Fruit fly (Drosophila melanogaster) ovary, adult (tissue): ENCODE data around the gene Krn.

Experiments
- CG17801 ChIP-seq: fragments of 200-800 bp; optimal IDR thresholded peaks from 2 replicates; lab custom pipeline; 2019; ENCODE audit warnings: missing biosample characterization, mild to moderate bottlenecking, missing genetic modification characterization, moderate library complexity; ENCODE audit not compliant: partially characterized antibody

Krn gene

DNA sequence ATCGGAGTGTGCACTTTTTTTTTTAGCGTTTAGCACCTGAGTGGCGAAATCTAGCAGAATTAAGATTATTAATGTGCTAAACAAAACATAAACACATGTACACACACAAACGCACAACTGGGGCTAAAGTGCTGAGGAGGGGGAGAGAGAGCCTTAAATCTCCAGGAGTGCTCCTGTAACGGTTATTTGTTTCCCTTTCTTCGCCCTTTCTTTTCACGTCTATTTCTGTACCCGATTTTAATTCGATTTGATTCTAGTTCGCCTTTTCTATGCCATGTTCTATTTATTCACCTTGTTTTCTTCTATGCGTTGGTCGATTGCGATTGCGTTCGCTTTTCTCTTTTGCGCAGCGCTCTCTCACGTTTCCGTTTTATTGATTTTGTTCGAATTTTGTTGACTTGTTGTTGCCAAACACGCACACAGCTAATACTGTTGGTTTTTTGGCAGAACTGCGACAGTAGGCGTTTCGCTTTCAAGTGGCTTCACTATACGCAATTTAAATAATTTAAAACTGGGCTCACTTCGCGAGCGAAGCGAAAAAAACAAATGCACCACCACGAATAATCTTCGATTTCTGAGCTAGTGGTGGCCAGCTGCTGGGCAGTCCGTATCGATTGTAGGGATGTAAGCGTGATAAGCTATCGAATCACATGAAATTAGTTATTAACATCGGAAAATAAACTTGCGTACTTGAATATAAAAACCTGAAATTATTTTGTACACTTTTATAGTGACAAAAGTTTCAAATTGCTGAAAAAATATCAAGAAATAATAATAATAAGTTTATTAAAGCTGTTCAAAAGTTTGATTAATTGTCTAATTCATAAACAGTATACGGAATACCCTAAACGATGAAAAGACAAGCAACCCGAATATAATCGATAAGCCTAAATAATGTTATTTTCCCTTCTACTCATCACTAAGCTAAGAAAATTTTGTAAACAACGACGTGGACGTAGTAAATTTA, at the start of gene Krn, which contains the start of the genes Ndfip and CG7484:
Krn (minus strand) TSS at position 580 of the 967 bp plus-strand sequence.
Ndfip (minus strand) TSS at position 580 of the 967 bp plus-strand sequence.
CG7484 (plus strand) TSS at position 917 of the 967 bp plus-strand sequence.
- peak; percentile 93 for TF ChIP-seq CG17801 (GFP tag; lab: Kevin White, UChicago)

DNA sequence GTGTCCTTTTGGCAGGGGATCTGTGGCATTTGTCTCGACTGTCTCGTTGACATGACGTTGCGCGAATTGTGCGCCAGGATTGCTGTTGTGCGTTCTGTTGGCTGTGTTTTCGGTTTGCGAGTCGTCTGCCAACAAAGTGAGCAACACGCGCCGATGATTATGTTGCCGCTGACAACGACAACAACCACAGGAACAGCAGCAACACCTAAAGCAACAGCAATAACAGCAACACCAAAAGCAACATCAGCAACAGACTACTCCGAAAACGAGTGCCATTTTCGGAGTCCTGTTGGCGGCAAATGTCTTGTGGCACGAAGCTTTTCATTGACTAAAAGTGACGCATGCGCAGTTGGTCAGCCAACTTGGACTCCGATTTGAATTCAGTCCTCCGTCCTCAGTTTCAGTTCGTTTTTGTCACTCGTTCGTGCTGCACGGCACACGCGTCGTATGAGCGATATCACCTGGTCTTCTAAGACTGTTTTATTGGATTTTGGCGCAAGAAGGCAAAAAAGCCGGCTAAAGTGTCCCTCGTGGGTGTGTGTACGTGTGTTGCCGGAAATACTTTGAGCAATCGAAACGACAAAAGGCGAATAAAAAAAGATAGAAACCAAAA, 35.6 kb upstream of the Krn start, which contains the start of gene Ccn:
Ccn (plus strand) TSS at position 437 of the 613 bp plus-strand sequence.
- no peak for TF ChIP-seq CG17801 (GFP tag; lab: Kevin White, UChicago)

DNA sequence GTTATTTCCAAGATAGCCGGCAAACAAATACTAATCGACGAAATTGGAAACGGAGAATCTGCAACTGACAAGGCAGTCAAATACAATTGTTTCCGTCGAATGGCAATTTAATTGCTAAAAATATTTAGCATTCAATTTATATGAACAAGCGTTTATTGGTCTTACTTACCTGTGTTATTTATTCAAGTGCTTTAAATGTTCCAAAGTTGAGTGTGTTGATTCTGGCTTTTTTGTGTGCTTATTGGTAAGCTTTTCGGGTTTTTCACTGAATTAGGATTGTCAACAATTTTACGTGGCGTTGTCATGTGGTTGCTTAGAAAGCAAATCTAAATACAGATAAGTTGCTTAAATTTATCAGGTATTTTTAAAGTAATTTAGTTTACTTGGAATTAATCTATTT, 17.7 kb upstream of the Krn start:
- TF ChIP-seq CG17801 (GFP tag; lab: Kevin White, UChicago): no peak

DNA sequence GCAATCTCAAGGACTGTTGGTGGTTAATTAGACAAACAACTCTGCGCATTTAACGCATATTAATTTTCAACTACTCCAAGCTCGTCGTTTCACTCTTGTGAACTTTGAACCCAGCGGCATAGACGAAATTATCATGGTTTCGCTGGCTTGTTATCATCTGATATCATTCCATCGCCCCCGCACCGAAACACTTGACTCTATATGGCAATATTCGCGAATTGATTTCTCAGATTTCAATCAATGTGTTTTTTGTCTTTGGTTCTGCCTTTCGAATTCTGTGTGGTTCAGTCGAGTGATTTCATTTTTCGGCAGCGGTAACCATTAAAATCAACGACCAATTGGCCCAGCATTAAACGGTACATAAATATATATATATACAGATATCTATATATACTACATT, 17.2 kb upstream of the Krn start, which contains the start of gene CG34251:
CG34251 (plus strand) TSS at position 301 of the 400 bp plus-strand sequence.
- TF ChIP-seq CG17801 (GFP tag; lab: Kevin White, UChicago): no peak

DNA sequence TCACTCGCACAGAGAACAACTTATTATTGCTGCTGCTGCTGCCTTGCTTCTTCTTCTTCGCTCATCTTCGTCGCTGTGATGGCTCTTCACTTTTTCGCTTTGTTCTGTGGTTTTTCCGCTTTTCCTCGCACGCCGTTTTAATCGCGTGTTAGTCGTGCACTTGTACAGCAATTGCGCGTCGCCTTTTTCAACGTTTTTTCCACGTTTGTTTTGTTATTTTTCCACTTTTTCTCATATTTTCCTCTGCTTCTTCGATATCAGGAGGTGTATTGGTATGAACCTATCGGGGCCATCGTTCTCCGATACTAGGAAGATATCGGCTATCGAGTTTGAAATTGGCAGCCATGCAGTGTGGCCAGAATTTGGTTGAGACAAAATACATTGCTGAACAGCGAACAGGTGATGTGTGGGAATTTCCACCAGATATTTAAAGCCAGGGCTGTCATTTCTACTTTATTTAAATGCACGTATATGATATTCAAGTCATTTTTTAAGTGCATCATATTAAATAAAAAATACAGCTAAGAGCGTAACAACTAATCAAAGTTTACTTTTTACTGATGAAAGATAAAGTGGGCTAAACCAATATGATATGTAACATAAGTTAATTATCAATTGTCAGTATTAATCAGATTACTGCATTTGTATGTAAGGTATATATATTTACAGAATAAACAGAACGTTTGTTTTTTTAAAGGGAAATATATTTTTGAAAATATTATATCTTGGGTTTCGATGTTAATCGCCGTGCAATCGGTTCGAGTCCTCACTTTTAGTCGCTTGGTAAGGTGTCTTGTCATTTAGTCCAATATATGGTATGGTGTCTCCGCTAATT, 15.1 kb upstream of the Krn start, which contains the start of gene Crtc:
Crtc (minus strand) TSS at position 290 of the 835 bp plus-strand sequence.
- TF ChIP-seq CG17801 (GFP tag; lab: Kevin White, UChicago): peak; percentile 63

DNA sequence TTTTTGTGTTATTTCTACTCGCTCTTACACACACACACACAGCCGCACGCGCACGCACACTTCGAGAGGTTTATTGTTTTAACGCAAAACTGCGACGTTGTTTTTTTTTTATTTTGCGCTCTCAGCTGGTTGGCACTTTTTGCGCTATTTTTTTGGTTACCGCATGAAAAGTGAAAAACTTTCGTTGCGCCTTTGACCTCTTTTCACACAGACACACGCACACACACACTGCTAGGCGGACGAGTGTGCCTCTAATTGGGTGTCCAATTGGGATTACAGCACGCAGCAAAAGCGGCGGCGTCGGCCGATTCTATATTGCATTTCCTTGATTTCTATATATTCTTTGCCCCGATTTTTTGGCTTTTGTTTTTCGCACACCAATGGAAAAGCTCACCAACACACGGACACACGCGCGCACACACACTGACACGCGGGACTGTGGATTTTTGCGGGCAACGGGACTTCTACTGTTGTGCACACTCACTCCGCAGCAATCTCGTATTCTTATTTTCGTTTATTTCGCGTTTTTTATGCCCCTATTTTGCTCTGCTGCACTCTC, 14.4 kb upstream of the Krn start:
- TF ChIP-seq CG17801 (GFP tag; lab: Kevin White, UChicago): no peak

DNA sequence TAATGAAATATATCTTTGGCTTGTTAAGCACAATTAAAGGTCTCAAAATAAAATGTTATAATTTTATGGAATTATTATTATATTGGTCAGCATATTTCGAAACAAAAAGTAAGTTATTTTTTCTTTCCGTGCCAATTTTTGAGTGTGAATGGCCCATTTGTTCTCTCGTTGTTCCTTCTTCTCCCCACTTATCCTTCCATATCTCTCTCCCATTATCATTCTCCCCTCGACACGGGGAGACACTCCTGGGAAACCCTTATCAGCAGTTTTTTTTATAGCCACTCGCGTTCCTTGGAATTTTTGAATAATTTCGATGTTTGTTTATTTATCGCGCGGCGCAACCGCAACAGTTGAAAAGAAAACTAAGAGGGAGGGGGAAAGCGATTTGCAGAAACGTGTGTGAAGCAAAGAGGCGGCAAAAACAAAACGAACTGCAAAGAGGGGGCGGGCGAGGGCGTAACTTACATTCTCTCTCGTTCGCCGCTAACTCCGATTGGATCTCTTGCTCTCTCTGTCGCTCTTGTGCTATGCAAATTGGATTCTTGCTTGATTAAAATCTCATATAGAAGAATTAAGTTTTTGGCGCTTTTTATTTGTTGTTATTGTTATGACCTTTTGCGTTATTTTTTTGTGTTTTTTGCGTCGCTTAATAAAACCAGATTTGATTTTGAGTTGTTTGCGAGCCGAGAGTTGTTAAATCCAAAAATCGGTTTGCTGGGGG, 13.7 kb upstream of the Krn start:
- TF ChIP-seq CG17801 (GFP tag; lab: Kevin White, UChicago): no peak

DNA sequence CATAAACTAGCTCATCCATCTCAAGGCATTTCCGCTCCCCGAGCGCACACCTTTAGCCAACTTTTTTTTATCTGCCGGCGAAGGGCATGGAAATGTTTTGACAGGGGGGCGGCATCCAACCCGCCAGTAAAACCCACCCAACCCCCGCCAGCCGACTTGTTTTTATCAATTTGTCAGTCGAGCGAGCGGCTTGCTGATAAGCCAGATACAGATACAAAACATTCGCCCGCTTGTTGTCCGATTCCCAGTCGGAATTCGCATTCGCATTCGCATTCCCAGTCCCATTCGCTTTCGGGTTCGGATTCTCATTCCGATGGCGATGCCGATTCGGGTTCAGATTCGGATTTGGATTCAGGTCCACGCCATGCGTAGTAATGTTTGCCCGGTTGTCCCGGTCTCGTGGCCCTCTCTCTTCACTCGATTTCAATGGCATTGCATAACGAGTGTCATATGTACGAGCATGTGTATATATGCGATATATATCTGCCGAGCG, 11.1 kb upstream of the Krn start:
- TF ChIP-seq CG17801 (GFP tag; lab: Kevin White, UChicago): no peak

DNA sequence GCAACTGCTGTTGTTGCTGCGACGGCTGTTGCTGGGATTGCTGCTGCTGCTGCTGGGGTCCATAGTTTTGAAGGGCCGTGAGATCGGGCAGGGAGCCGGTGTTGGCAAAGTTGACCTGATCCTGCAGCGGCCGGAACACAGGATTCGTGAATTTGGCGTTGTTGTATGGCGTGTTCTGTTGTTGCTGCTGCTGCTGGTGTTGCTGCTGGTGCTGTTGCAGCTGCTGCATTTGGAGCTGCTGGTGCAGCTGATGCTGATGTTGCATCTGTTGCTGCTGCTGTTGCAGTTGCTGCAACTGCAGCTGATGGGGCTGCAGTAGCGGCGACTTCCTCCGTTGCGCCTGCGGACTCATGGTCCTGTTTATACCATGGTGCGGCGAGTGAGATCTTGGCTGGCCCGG, 9.6 kb upstream of the Krn start:
- no peak for TF ChIP-seq CG17801 (GFP tag; lab: Kevin White, UChicago)

DNA sequence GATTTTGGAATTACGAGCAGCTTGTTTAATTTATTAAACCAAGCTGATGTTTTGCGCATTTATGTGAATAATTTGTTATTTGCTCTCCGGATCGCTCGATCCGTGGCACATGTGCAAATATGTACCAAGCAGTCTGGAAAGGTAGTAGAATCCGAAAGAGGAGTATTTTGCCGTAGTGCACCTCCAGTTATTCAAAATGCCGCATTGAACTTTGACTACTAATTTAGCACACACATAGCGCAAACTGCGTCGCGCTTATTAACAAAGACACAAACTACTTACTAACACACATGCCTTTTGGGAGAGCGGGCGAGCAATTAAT, 5.1 kb upstream of the Krn start:
- TF ChIP-seq CG17801 (GFP tag; lab: Kevin White, UChicago): no peak

DNA sequence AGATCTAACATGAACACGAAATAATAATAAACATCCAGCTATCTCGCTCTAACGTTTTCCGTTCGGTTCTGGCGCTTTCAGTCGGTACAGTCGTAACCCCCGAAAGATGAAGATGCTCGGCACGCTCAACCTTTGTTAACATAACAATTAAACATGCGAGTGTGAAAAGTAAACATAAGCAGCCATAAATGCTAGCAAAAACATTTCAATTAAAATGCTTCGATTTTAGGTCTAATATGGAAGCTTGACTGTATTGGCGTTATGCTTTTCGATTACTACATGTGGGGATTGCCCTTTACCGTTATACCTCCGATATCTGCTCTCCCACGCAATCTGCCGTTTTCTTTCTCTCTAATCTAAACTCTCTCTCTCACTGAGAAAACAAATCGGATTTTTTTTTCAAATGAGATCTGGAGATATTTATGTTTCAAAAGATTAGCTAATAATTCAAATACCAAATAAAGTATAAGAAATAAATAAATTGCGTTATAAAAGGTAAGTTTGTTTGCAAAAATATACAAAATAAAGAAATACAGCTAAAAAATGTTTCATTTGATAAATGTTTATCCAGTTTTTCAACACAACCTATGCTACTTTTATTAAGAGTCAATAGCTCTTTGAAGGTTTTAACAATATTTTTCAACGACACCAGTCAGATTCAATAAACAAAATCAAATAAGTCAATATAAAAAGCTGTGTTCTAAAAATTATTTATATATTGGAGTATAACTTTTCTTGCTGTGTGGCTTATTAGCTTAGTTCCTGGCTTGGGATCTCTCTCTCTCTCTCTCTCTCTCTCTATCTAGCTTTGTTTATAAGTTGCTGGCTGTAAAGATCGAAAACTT, 4.6 kb upstream of the Krn start:
- peak; percentile 87 for TF ChIP-seq CG17801 (GFP tag; lab: Kevin White, UChicago)

DNA sequence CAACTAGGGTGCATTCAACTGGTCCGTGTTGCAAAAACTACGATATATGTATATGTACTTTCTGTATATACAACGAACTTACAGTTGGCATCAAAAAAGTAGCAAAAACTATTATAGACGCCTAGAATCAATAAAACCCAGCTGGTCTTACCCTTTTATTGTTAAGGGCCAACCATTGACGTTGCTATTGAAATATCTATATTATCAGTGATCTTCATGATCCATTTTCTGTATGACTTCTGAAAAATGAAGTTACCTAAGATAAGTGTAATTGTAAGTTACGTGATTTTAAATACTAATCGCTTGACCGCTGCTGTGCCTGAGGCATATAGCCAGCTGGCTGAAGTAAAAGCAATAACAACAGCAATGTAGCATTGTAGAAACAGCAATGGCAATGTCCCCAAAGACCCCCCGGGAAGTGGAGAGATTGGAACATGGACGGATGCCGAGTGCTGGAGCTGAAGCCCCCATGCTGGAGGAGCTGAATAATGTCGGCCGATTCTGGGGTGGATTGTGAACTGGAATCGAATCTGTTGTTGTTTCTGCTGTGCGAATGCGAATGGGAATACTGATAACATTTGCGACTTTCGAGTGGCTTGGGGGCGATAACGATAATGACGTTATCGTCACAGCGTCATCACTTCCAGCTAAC, 3.8 kb upstream of the Krn start:
- TF ChIP-seq CG17801 (GFP tag; lab: Kevin White, UChicago): peak; percentile 17
